Fruit fly (Drosophila melanogaster) whole organism, pupa: ENCODE measurements around the gene Chrac-16.

Experiments
- CG10348 ChIP-seq: fragments of 200-800 bp; sonication (Bioruptor generic); IDR thresholded peaks from 2 replicates; pipeline ENCODE4 v1.3.6; 2022; ENCODE audit warnings: missing biosample characterization, missing genetic modification characterization
- CG12605 ChIP-seq: fragments of 200-800 bp; sonication (Bioruptor generic); IDR thresholded peaks from 2 replicates; pipeline ENCODE4 v1.3.6; 2022; ENCODE audit warnings: missing biosample characterization, missing genetic modification characterization
- CG13204 ChIP-seq: fragments of 200-800 bp; sonication (Bioruptor generic); optimal IDR thresholded peaks from 2 replicates; lab custom pipeline; 2018; ENCODE audit warnings: missing biosample characterization, mild to moderate bottlenecking, missing genetic modification characterization, moderate library complexity
- CG14655 ChIP-seq: fragments of 200-800 bp; sonication (Bioruptor generic); optimal IDR thresholded peaks from 3 replicates; lab custom pipeline; 2017; ENCODE audit warnings: mild to moderate bottlenecking, missing biosample characterization, missing genetic modification reagents, missing genetic modification characterization
- CG15710 ChIP-seq: fragments of 200-800 bp; sonication (Bioruptor generic); optimal IDR thresholded peaks from 2 replicates; lab custom pipeline; 2018; ENCODE audit warnings: missing biosample characterization, mild to moderate bottlenecking, missing genetic modification characterization, moderate library complexity
- CG17806 ChIP-seq: fragments of 200-800 bp; sonication (Bioruptor generic); optimal IDR thresholded peaks from 2 replicates; lab custom pipeline; 2018; ENCODE audit warnings: missing biosample characterization, mild to moderate bottlenecking, missing genetic modification characterization, moderate library complexity
- CG32121 ChIP-seq: fragments of 200-800 bp; sonication (Bioruptor generic); IDR thresholded peaks from 2 replicates; pipeline ENCODE4 v1.3.6; 2022; ENCODE audit warnings: missing biosample characterization, missing genetic modification characterization
- CG34367 ChIP-seq: fragments of 200-800 bp; sonication (Bioruptor generic); optimal IDR thresholded peaks from 2 replicates; lab custom pipeline; 2018; ENCODE audit warnings: missing biosample characterization, mild to moderate bottlenecking, missing genetic modification characterization
- CG4496 ChIP-seq: fragments of 200-800 bp; sonication (Bioruptor generic); IDR thresholded peaks from 3 replicates; pipeline ENCODE4 v1.3.6; 2022; ENCODE audit warnings: missing biosample characterization, missing genetic modification characterization
- CG8159 ChIP-seq: fragments of 200-800 bp; sonication (Bioruptor generic); optimal IDR thresholded peaks from 3 replicates; lab custom pipeline; 2018; ENCODE audit warnings: missing biosample characterization, mild to moderate bottlenecking, missing genetic modification characterization, moderate library complexity
- CG8301 ChIP-seq: fragments of 200-800 bp; sonication (Bioruptor generic); optimal IDR thresholded peaks from 2 replicates; lab custom pipeline; 2018; ENCODE audit warnings: missing biosample characterization, mild to moderate bottlenecking, missing genetic modification characterization
- CG9948 ChIP-seq: fragments of 200-800 bp; sonication (Bioruptor generic); optimal IDR thresholded peaks from 2 replicates; lab custom pipeline; 2018; ENCODE audit warnings: missing biosample characterization, mild to moderate bottlenecking, missing genetic modification characterization, moderate library complexity
- D1 ChIP-seq: fragments of 200-800 bp; sonication (Bioruptor generic); optimal IDR thresholded peaks from 2 replicates; lab custom pipeline; 2018; ENCODE audit warnings: missing biosample characterization, mild to moderate bottlenecking, missing genetic modification characterization, moderate library complexity
- EcR ChIP-seq: fragments of 200-800 bp; sonication (Bioruptor generic); optimal IDR thresholded peaks from 3 replicates; lab custom pipeline; 2019; ENCODE audit warnings: missing biosample characterization, missing genetic modification characterization, mild to moderate bottlenecking, moderate library complexity, missing genetic modification reagents
- Ets98B ChIP-seq: fragments of 200-800 bp; sonication (Bioruptor generic); IDR thresholded peaks from 2 replicates; pipeline ENCODE4 v1.3.6; 2022; ENCODE audit warnings: missing biosample characterization, missing genetic modification characterization
- Pif1A ChIP-seq: fragments of 200-800 bp; sonication (Bioruptor generic); optimal IDR thresholded peaks from 3 replicates; lab custom pipeline; 2016; ENCODE audit warnings: missing biosample characterization, missing genetic modification characterization
- Pif1B ChIP-seq: fragments of 200-800 bp; sonication (Bioruptor generic); optimal IDR thresholded peaks from 3 replicates; lab custom pipeline; 2016; ENCODE audit warnings: missing biosample characterization, missing genetic modification characterization
- Snoo ChIP-seq: fragments of 200-800 bp; sonication (Bioruptor generic); optimal IDR thresholded peaks from 3 replicates; lab custom pipeline; 2017; ENCODE audit warnings: missing biosample characterization, mild to moderate bottlenecking, missing genetic modification characterization, inconsistent platforms
- fd96Ca ChIP-seq: fragments of 200-800 bp; sonication (Bioruptor generic); IDR thresholded peaks from 3 replicates; pipeline ENCODE4 v1.3.6; 2022; ENCODE audit warnings: missing biosample characterization, missing genetic modification characterization
- gl ChIP-seq: fragments of 200-800 bp; sonication (Bioruptor generic); optimal IDR thresholded peaks from 2 replicates; lab custom pipeline; 2018; ENCODE audit warnings: missing biosample characterization, mild to moderate bottlenecking, missing genetic modification characterization
- rn ChIP-seq: fragments of 200-800 bp; sonication (Bioruptor generic); IDR thresholded peaks from 2 replicates; pipeline ENCODE4 v1.3.6; 2022; ENCODE audit warnings: missing biosample characterization, missing genetic modification characterization

Gene Chrac-16

DNA sequence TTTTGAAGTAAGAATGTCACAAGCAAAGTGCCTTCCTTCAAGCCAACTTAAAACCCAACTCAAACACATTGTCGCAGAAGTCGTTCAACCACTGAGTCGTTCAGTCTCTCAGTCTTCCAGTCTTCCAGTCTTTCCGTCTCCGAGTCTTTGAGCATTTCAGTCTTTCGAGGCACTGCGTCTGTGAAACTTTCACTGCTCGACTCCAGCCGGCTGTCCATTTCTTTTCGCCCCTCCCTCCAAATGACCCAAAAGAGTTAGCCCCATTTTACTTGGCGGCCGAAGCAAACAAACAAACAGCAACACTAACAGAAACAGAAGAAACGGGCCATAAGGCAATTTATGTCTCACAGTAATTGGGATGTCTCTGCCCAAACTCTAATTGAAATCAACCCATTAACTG is 16.8 kb downstream of the Chrac-16 start:
- TF ChIP-seq fd96Ca (GFP tag; lab: Robert Waterston, UW) (no peak), CG8159 (tag; lab: Kevin White, UChicago) (no peak), Pif1B (GFP tag; lab: Kevin White, UChicago) (no peak), CG15710 (tag; lab: Kevin White, UChicago) (no peak), CG17806 (tag; lab: Kevin White, UChicago) (no peak), CG10348 (GFP tag; lab: Robert Waterston, UW) (no peak), CG13204 (GFP tag; lab: Kevin White, UChicago) (no peak)

DNA sequence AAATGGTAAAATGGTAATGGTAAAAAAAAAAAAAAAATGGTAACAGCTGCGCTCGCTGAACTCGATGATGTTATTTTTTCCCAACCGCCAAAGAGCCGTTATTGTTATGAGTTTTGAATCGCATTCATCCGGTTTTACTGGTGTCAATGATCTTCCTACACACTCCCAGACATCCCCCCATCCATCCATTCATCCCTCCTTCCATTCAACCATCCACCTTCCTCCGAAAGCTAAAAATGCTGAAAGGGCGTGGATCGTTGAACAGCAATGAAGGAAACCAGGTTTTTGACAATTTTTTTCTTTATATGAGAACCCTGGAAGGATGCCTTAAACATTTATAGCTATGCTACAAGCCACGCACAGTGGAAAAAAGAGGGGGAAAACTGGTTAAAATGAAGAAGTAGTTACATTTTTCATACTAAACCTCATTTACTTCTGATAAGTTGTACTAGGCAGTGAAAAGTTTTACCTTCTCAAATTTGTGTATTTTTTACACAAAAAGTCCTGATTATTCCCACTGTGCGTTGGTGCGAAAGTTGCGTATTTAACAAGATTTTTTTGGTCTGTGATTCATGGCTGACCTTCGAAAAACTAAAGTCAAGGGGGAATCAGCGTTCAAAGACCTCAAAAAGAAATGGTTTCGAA is 17.7 kb downstream of the Chrac-16 start:
- peak; percentile 43 for TF ChIP-seq CG32121
- peak; percentile 59 for TF ChIP-seq CG15710 (tag; lab: Kevin White, UChicago)
- TF ChIP-seq Ets98B (GFP tag; lab: Robert Waterston, UW) = peak; percentile 43
- TF ChIP-seq Pif1B (GFP tag; lab: Kevin White, UChicago) = peak; percentile 57
- peak; percentile 51 for TF ChIP-seq CG34367 (tag; lab: Kevin White, UChicago)
- 0 out of 3 replicates have a peak, but pooled peaks have one; percentile 12 for TF ChIP-seq fd96Ca (GFP tag; lab: Robert Waterston, UW)
- no peak for TF ChIP-seq CG12605 (GFP tag; lab: Robert Waterston, UW)
- peak; percentile 47 for TF ChIP-seq Snoo
- peak; percentile 8 for TF ChIP-seq gl (tag; lab: Kevin White, UChicago)
- TF ChIP-seq CG14655 (GFP tag; lab: Kevin White, UChicago) = peak; percentile 36
- peak; percentile 39 for TF ChIP-seq CG8301 (tag; lab: Kevin White, UChicago)
- TF ChIP-seq rn (GFP tag; lab: Robert Waterston, UW) = no peak
- peak; percentile 46 for TF ChIP-seq CG9948 (tag; lab: Kevin White, UChicago)
- TF ChIP-seq D1 (tag; lab: Kevin White, UChicago) = no peak
- TF ChIP-seq CG17806 (tag; lab: Kevin White, UChicago) = peak; percentile 52
- TF ChIP-seq EcR = peak; percentile 91
- 0 out of 3 replicates have a peak, but pooled peaks have one; percentile 35 for TF ChIP-seq CG4496 (GFP tag; lab: Robert Waterston, UW)
- TF ChIP-seq CG13204 (GFP tag; lab: Kevin White, UChicago) = no peak
- no peak for TF ChIP-seq CG10348 (GFP tag; lab: Robert Waterston, UW)
- peak; percentile 62 for TF ChIP-seq Pif1A
- TF ChIP-seq CG8159 (tag; lab: Kevin White, UChicago) = peak; percentile 63

dm6 chrX:11993279-11993678 is 24.5 kb downstream of the Chrac-16 start:
- TF ChIP-seq CG15710 (tag; lab: Kevin White, UChicago) = no peak
- TF ChIP-seq EcR = no peak
- TF ChIP-seq rn (GFP tag; lab: Robert Waterston, UW) = no peak
- no peak for TF ChIP-seq Pif1A
- no peak for TF ChIP-seq Pif1B (GFP tag; lab: Kevin White, UChicago)
- TF ChIP-seq D1 (tag; lab: Kevin White, UChicago) = no peak
- TF ChIP-seq fd96Ca (GFP tag; lab: Robert Waterston, UW) = no peak
- TF ChIP-seq CG13204 (GFP tag; lab: Kevin White, UChicago) = no peak
- no peak for TF ChIP-seq CG9948 (tag; lab: Kevin White, UChicago)
- no peak for TF ChIP-seq gl (tag; lab: Kevin White, UChicago)
- no peak for TF ChIP-seq CG34367 (tag; lab: Kevin White, UChicago)

dm6 chrX:11992668-11993067 is 25.1 kb downstream of the Chrac-16 start, which contains the start of gene CG18130:
Gene CG18130 (minus strand): TSS chrX:11992768.
- TF ChIP-seq CG4496 (GFP tag; lab: Robert Waterston, UW) (no peak), CG32121 (no peak), CG10348 (GFP tag; lab: Robert Waterston, UW) (no peak), rn (GFP tag; lab: Robert Waterston, UW) (no peak), CG34367 (tag; lab: Kevin White, UChicago) (no peak), fd96Ca (GFP tag; lab: Robert Waterston, UW) (no peak), gl (tag; lab: Kevin White, UChicago) (no peak), CG8301 (tag; lab: Kevin White, UChicago) (no peak), CG14655 (GFP tag; lab: Kevin White, UChicago) (no peak), CG8159 (tag; lab: Kevin White, UChicago) (no peak)

DNA sequence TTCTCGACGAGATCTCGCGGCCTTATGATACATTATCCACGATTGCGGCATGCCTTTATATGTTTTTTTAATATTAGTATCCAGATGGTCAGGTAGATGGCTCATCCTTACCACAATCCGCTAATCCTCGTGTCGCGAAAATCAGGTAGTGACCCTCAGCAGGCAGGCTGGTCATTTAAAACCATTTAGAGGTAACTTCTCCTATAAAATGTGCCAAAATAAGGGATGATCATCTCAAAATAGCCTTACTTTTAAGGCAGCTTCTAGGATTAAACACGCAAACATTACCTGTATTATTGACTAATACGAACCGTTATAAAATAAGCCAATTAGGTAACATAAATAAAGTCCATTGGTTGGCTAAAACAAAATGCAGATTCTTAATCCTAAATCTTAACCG is 28.8 kb downstream of the Chrac-16 start, which contains the start of gene tsg:
Gene tsg (minus strand): TSS at position 37 of the 400 bp plus-strand sequence.
- TF ChIP-seq CG4496 (GFP tag; lab: Robert Waterston, UW) (no peak), CG14655 (GFP tag; lab: Kevin White, UChicago) (no peak), CG8301 (tag; lab: Kevin White, UChicago) (no peak), CG15710 (tag; lab: Kevin White, UChicago) (no peak), CG8159 (tag; lab: Kevin White, UChicago) (no peak), Pif1A (no peak), rn (GFP tag; lab: Robert Waterston, UW) (no peak), CG17806 (tag; lab: Kevin White, UChicago) (no peak), CG9948 (tag; lab: Kevin White, UChicago) (no peak), D1 (tag; lab: Kevin White, UChicago) (no peak), CG13204 (GFP tag; lab: Kevin White, UChicago) (no peak), EcR (no peak), CG34367 (tag; lab: Kevin White, UChicago) (no peak), CG32121 (no peak), Snoo (no peak), CG10348 (GFP tag; lab: Robert Waterston, UW) (no peak), Pif1B (GFP tag; lab: Kevin White, UChicago) (no peak)
